Worm (Caenorhabditis elegans): Measurements from ENCODE around the gene F52B10.3.

The F52B10.3 gene

DNA sequence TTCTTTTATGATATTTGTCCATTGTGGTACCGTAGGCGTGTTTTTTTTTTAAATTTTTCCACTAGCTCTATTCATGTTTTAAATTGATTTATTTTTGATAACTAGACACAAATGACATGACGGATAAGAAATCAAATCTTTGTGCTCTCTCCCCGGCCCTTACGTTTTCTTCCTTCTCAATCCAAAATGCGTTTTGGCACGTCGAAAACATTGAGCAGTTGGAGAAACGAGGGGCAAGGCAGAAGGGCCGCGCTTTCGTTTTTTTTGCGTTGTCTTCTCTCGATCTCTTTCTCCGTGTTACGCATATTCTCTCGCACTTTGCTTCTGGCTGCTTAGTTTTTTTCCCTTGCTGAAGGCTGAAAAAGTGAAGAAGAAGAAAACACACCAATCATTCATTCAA is 40.9 kb upstream of the F52B10.3 start:
- peak; percentile 37 for TF ChIP-seq lin-39 (tag; optimal IDR thresholded peaks at IDR 0.05)
- TF ChIP-seq nhr-77 (tag; optimal IDR thresholded peaks at IDR 0.05) = no peak
- peak; percentile 53 for TF ChIP-seq fkh-10 (GFP tag; optimal IDR thresholded peaks at IDR 0.05)
- no peak for TF ChIP-seq elt-3 (tag; optimal IDR thresholded peaks at IDR 0.05)
- TF ChIP-seq nhr-11 (tag; optimal IDR thresholded peaks at IDR 0.05) = no peak
- TF ChIP-seq sea-2 (GFP tag; optimal IDR thresholded peaks at IDR 0.05) = no peak
- TF ChIP-seq daf-12 (tag; optimal IDR thresholded peaks at IDR 0.05) = no peak
- no peak for TF ChIP-seq ztf-11 (tag; optimal IDR thresholded peaks at IDR 0.05)
- TF ChIP-seq hmg-11 (tag; optimal IDR thresholded peaks at IDR 0.05) = peak; percentile 61

DNA sequence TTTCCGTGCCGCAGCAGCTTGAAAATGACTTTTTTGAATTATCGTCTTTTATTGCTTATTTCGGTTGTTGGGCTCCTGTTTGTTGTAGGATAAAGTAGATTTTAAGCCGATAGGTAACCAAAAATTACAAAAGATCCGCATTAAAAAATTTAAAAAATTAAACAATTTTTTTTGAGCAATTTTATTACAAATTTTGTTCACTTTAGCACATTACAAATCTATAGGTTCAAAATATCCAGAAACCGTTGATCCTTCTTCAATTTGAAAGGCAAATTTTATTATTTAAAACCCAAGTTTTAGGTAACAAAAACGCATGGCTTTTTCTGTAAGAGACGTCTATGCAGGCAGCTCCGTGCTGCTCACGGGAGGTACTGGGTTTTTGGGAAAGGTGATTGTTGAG is 34.9 kb upstream of the F52B10.3 start, which contains the start of gene fard-1:
TSS of gene fard-1 (plus strand) at position 301 of the 400 bp plus-strand sequence.
- TF ChIP-seq nhr-11 (tag; optimal IDR thresholded peaks at IDR 0.05) (no peak), skn-1 (tag; optimal IDR thresholded peaks at IDR 0.05) (no peak), fkh-2 (tag; optimal IDR thresholded peaks at IDR 0.05) (no peak), jun-1 (tag; optimal IDR thresholded peaks at IDR 0.05) (no peak), egl-27 (tag; optimal IDR thresholded peaks at IDR 0.05) (no peak), zag-1 (tag; optimal IDR thresholded peaks at IDR 0.05) (no peak), fkh-10 (GFP tag; optimal IDR thresholded peaks at IDR 0.05) (no peak), ceh-82 (tag; optimal IDR thresholded peaks at IDR 0.05) (no peak), tbx-2 (tag; optimal IDR thresholded peaks at IDR 0.05) (no peak), daf-12 (tag; optimal IDR thresholded peaks at IDR 0.05) (no peak), unc-39 (tag; optimal IDR thresholded peaks at IDR 0.05) (no peak)

DNA sequence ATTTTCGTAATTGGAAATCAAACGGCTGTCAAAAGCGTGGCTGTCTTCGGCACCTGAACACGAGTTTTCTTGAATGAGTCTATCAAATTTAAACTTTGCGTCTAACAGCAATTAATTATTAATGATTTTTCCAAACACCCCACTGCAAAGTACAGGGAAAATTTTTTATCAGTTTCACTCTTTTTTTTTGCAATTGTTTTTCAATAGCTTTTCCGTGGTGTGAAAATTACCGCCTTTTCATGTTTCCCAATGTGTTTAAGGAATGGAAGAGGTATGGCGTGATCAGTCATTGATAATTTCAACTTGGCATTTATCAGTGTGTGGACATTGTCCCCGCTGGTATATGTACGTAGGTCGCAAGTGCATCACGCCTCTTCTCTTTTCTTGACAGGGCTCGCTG is 33.7 kb upstream of the F52B10.3 start:
- TF ChIP-seq pha-4 (tag; optimal IDR thresholded peaks at IDR 0.05) (peak; percentile 24), elt-2 (tag; optimal IDR thresholded peaks at IDR 0.05) (peak; percentile 89), fkh-10 (GFP tag; optimal IDR thresholded peaks at IDR 0.05) (no peak), pqm-1 (tag; optimal IDR thresholded peaks at IDR 0.05) (peak; percentile 75)

ce11 chrX:2928089-2928488 is 29.9 kb upstream of the F52B10.3 start:
- TF ChIP-seq ama-1 (optimal IDR thresholded peaks at IDR 0.05) = no peak
- TF ChIP-seq egl-5 (tag; optimal IDR thresholded peaks at IDR 0.05) = peak; percentile 56

DNA sequence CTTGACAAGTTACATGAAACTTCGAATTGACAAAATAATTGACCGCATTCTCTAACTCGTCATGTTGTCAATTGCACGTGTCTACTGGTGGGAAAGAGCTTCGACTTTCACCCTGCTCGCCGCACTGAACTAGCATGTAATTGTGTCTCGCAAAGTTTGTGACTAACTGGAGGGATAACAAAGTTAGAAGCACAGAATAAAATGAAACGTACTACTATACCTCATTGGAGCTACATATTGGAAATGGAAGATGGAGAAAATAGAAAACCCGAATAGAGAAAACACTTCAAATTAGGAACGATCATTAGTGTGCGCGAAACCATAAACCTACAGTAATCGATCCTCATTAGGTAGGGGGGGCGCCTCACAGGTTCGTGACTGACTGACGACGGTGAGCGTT is 29.4 kb upstream of the F52B10.3 start:
- TF ChIP-seq ceh-16 (tag; optimal IDR thresholded peaks at IDR 0.05) (no peak), elt-2 (tag; optimal IDR thresholded peaks at IDR 0.05) (no peak), elt-1 (tag; optimal IDR thresholded peaks at IDR 0.05) (no peak), hmg-11 (tag; optimal IDR thresholded peaks at IDR 0.05) (no peak), fkh-2 (tag; optimal IDR thresholded peaks at IDR 0.05) (no peak), nhr-23 (tag; optimal IDR thresholded peaks at IDR 0.05) (no peak), zag-1 (tag; optimal IDR thresholded peaks at IDR 0.05) (no peak), ama-1 (optimal IDR thresholded peaks at IDR 0.05) (no peak), sea-2 (GFP tag; optimal IDR thresholded peaks at IDR 0.05) (no peak), eor-1 (tag; optimal IDR thresholded peaks at IDR 0.05) (no peak), snpc-4 (tag; optimal IDR thresholded peaks at IDR 0.05) (no peak), R02D3.7 (tag; optimal IDR thresholded peaks at IDR 0.05) (no peak), egl-27 (tag; optimal IDR thresholded peaks at IDR 0.05) (no peak), nhr-28 (tag; optimal IDR thresholded peaks at IDR 0.05) (no peak), mdl-1 (tag; optimal IDR thresholded peaks at IDR 0.05) (no peak), jun-1 (tag; optimal IDR thresholded peaks at IDR 0.05) (no peak), ztf-11 (tag; optimal IDR thresholded peaks at IDR 0.05) (no peak), nhr-67 (tag; optimal IDR thresholded peaks at IDR 0.05) (no peak), daf-12 (tag; optimal IDR thresholded peaks at IDR 0.05) (no peak)

ce11 chrX:2925950-2926349 is 27.8 kb upstream of the F52B10.3 start:
- TF ChIP-seq aly-2 (tag; optimal IDR thresholded peaks at IDR 0.05) (no peak), elt-3 (tag; optimal IDR thresholded peaks at IDR 0.05) (no peak), egl-5 (tag; optimal IDR thresholded peaks at IDR 0.05) (no peak), lin-39 (tag; optimal IDR thresholded peaks at IDR 0.05) (no peak), lsy-12 (tag; optimal IDR thresholded peaks at IDR 0.05) (no peak), fkh-10 (GFP tag; optimal IDR thresholded peaks at IDR 0.05) (no peak), ceh-9 (tag; optimal IDR thresholded peaks at IDR 0.05) (no peak), nhr-12 (tag; optimal IDR thresholded peaks at IDR 0.05) (no peak), nhr-11 (tag; optimal IDR thresholded peaks at IDR 0.05) (no peak), eor-1 (tag; optimal IDR thresholded peaks at IDR 0.05) (no peak), ceh-28 (tag; optimal IDR thresholded peaks at IDR 0.05) (no peak), fkh-2 (tag; optimal IDR thresholded peaks at IDR 0.05) (no peak), jun-1 (tag; optimal IDR thresholded peaks at IDR 0.05) (no peak), zag-1 (tag; optimal IDR thresholded peaks at IDR 0.05) (no peak), R02D3.7 (tag; optimal IDR thresholded peaks at IDR 0.05) (no peak), nhr-25 (tag; optimal IDR thresholded peaks at IDR 0.05) (no peak), unc-62 (GFP tag; optimal IDR thresholded peaks at IDR 0.05) (no peak)

All from whole organism, L3 larva.